Fruit fly (Drosophila melanogaster): ENCODE measurements around the gene ova.
A peak's percentile ranks its signal among the peaks of the same experiment; 100 is the strongest.

ova gene

DNA sequence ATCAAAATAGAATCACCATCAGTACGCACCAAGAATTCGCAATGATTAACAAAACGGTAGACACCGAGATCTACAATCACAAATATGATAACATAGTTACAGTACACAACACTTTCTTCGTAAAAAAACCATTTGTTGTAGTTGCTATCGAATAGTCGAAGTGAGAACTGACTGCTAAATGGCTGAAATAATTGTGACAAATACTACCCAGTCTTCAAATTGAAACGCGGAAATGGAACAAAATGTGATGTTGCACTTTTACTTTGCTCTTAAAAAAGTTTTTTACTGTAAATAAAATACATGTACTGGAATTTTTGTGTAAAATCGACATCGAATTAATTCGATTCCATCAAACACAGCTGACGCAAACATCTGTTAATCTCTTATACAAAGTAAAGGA, at the start of gene ova:
ova (minus strand) TSS at position 183 of the 400 bp plus-strand sequence.
- TF ChIP-seq CG17801 (GFP tag; optimal IDR thresholded peaks at IDR 0.05; ENCODE audit: partially characterized antibody), result no peak

DNA sequence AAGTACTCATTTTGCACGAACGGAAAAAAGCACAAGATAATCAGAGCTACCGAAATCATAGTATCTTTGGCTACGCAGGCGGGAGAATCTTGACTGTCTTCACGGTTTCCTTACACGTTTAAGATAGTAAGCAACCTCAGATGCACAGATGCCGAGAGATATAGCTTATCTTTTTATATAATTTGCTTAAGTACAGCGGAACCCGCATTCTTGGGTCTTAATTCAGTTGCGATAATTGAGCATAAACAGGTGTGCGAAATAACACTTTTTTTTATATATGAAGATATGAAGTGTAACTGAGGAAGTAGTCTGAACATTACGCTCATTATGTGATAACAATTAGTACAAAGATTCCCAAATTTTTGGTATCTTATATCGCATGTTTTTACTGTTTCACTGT, 49.3 kb upstream of the ova start, which contains the start of gene CG34043:
CG34043 (minus strand) TSS at position 101 of the 400 bp plus-strand sequence.
- no peak for TF ChIP-seq CG17801 (GFP tag; optimal IDR thresholded peaks at IDR 0.05; ENCODE audit: partially characterized antibody)

DNA sequence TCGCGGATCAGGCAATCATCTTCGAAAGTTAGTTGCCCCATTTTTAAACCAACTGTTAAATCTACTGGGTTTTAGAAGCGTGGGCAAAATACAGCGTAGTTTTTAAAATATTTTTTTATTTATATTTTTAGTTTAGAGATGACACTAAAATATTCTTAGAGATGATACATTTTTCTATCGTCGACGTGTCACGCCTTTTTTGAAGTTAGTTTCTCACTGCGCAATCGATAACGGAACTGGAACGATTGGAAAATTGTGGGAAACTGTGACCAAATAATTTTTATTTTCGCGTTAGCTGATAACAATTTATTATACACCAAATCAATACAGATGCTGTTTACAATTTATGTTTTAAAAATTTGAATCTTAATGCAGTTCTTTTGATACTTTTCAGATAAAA, 47.2 kb upstream of the ova start, which contains the start of gene Utx:
Utx (minus strand) TSS at position 154 of the 400 bp plus-strand sequence.
- TF ChIP-seq CG17801 (GFP tag; optimal IDR thresholded peaks at IDR 0.05; ENCODE audit: partially characterized antibody), result peak; percentile 26

DNA sequence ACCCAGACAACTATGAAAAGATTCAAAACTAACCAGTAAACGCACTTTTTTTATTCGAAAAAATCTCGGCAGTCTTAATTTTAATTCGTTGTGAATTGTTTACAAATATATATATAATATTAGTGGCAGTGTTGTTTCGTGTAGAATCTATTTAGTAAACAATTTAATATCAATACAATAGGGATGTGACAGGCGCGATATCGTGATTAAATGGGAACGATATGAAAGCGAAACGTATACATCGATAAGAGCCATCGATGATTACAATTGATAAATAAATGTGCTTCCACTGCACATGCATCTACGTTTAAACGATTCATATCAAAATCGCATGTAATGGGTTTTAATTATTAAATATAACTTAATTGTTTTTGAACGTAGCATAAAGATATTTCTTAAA, 45.9 kb upstream of the ova start:
- TF ChIP-seq CG17801 (GFP tag; optimal IDR thresholded peaks at IDR 0.05; ENCODE audit: partially characterized antibody), result peak; percentile 37

DNA sequence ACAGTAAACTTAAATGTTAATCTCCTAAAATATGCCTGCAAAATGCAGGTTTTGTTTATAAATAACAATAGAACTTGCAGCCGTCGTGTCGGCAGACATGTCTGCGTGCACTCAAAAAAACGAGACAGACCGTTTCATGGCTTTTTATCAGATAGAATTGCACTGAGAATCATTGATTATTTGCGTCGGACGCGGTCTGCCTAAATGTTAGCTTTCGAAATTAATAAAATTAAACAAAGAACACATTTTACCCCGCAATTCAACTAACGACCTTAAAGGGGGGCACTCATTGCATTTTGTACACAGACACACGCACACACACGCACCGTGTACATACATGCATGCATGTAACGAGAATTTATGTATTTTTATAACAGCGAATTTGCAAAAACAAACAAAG, 45.4 kb upstream of the ova start:
- no peak for TF ChIP-seq CG17801 (GFP tag; optimal IDR thresholded peaks at IDR 0.05; ENCODE audit: partially characterized antibody)

DNA sequence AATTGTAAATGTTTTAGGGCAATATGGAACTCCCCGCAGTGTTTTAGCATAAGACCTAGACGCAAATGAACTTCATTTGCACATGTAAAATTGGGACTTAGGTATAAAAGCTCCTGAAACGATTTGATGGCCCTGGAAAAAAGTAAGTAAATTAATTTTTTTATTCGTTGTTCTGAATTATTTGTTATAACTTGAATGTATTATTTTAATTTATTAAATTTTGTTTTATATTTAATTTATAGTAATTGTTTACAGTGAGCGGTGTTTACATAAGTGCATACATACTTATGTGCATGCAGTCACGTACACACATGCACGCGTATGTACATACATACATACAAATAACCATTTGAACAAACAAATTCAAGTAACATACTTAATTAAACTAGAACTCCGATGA, 44.9 kb upstream of the ova start:
- TF ChIP-seq CG17801 (GFP tag; optimal IDR thresholded peaks at IDR 0.05; ENCODE audit: partially characterized antibody), result peak; percentile 79

DNA sequence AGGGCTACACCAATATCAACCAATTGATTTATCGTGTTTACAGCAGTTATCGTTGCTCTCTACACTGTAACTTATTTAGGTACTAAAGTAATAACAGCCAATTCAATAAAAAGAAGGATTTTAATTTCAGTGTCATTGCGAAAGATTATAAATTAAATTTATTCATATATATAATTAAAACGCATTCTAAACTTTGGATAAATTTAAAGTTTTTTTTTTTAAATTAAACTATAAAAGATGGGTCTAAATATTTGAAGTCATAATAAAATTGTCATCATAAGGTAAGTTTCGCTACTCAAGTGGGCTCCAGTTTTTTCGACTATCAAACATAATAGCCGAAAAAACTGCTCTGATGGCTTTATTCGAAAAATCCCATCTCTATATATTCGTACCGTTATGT, 40.7 kb upstream of the ova start, which contains the start of gene trk:
trk (minus strand) TSS at position 101 of the 400 bp plus-strand sequence.
- peak; percentile 34 for TF ChIP-seq CG17801 (GFP tag; optimal IDR thresholded peaks at IDR 0.05; ENCODE audit: partially characterized antibody)

DNA sequence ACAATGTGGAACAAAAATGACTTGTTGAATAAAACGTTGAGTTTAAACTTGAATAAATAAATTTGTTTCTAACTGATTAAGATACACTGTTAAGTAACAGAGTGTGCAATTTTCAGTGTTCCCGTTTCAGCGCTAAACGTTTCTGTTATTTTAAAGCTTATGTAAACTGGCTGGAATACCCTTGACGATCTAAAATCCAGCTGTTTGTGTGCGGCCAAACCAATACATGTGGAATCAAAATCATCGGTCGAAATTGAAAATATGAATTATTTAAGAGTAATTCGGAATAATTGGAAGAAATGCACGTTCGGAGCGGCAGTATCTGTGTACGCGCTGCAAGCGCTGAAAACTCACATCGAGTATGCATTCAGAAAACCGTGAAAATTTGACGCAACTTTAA, 38.4 kb upstream of the ova start, which contains the start of gene Mulk:
Mulk (plus strand) TSS at position 198 of the 400 bp plus-strand sequence.
- no peak for TF ChIP-seq CG17801 (GFP tag; optimal IDR thresholded peaks at IDR 0.05; ENCODE audit: partially characterized antibody)

DNA sequence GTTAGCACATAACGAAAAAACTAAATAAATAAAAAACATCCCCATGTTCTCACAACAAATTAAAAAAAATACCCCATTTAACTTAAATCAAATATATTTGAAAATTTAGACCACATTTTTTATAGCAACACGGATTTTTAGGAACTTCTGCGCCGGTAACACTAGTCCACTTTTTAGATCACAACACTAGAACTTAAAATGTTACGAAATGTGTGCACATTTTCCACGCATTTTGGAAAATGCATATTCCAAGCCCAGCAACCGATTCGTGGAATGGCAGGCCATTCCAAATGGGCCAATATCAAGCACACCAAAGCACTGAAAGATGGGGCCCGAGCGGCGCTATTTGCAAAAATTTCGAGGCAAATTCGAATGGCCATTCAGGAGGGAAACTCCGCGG, 37.2 kb upstream of the ova start, which contains the start of gene CG4957:
CG4957 (plus strand) TSS at position 185 of the 400 bp plus-strand sequence.
- no peak for TF ChIP-seq CG17801 (GFP tag; optimal IDR thresholded peaks at IDR 0.05; ENCODE audit: partially characterized antibody)

DNA sequence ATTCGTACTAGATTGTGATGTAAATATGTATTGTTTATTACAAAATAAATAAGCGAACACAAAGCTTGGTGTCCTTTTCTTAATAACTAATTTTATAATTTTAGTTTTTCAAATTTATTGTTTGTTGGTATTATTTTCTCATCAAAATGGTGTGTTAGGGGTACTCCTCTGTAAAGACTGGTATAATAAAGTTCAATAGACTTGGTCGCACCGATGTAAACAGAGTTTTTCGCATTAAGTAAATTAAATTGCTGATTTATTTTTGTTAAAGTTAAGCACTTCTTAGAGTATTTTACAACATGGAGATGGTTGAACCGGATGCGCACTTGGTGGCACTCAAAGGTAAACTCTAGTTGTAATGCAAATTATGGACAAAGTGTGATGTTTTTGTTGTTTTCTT, 35.0 kb upstream of the ova start, which contains the start of gene CG4953:
CG4953 (plus strand) TSS at position 193 of the 400 bp plus-strand sequence.
- no peak for TF ChIP-seq CG17801 (GFP tag; optimal IDR thresholded peaks at IDR 0.05; ENCODE audit: partially characterized antibody)

DNA sequence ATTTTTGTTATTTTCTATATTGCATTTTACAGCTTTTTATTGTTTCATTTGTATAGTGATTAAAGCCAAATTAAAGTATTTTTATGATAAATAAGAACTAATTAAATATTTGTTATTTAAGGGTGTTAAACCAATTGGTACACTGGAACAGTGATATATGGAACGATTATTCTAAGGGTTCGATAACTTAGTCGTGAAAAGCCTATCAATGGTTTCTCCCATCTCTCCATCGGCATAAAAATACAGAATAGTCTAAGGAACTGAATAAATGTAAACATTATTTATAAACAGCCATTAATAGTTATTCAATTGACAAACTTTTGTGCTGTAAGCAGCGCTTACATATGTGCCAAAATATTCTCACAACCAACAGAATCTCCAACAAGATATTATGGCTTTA, 33.6 kb upstream of the ova start, which contains the start of gene Mob3:
Mob3 (plus strand) TSS at position 208 of the 400 bp plus-strand sequence.
- peak; percentile 21 for TF ChIP-seq CG17801 (GFP tag; optimal IDR thresholded peaks at IDR 0.05; ENCODE audit: partially characterized antibody)

DNA sequence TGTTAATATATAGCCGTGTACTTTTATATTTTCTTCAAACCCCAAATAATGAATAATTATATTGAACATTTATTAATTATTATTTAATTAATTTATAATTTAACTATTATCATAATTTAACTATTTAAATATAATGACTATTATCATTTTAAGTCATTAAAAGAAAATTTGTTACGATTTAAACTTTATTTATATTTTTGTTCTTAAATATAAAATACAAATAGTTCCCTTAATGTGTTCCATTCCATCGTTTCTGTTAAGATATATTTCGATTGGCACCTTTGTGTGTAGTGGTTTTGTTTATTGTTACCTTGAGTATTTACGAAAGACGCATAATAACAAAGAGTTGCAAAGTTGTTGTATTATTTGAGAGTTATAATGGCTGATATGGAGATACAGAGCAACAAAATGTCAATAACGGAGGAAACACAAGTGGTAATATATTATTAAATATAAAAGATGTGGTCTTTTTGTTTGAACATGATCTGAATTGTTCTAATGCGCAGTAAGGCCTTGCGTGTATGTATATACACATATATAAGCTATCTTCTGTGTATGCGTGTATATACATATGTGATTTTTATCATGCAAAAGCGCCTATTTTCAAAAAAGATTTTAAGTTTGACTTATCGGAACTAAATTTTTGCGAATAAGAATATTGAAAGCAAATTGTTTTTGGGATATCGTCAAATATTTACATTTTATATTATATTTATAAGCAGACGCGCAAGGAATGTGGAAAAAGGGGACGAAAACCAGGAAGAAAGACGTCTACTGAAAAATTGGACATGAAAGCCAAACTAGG, 32.5 kb upstream of the ova start, which contains the start of gene REPTOR-BP:
REPTOR-BP (plus strand) TSS at position 296 of the 805 bp plus-strand sequence.
- no peak for TF ChIP-seq CG17801 (GFP tag; optimal IDR thresholded peaks at IDR 0.05; ENCODE audit: partially characterized antibody)

DNA sequence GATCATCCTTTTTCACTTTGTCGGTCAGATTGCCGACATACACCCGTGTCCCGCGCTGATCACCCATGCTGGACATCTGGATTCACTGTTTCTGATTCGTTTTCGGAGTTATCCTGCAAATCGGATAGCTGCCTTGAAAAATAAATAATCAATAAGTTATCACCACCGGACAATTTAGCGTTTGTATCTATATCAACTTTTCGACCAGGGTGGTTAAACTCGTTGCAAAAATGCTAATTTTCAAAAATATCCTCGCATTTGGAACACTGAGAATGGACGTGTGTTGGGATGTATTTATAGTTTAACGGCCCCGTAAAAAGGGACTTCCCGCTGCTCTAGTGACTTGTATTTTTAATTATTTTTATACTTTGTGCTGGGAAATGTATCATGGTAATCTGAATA, 31.9 kb upstream of the ova start, which contains the start of gene Rsf1:
Rsf1 (minus strand) TSS at position 212 of the 402 bp plus-strand sequence.
- no peak for TF ChIP-seq CG17801 (GFP tag; optimal IDR thresholded peaks at IDR 0.05; ENCODE audit: partially characterized antibody)

DNA sequence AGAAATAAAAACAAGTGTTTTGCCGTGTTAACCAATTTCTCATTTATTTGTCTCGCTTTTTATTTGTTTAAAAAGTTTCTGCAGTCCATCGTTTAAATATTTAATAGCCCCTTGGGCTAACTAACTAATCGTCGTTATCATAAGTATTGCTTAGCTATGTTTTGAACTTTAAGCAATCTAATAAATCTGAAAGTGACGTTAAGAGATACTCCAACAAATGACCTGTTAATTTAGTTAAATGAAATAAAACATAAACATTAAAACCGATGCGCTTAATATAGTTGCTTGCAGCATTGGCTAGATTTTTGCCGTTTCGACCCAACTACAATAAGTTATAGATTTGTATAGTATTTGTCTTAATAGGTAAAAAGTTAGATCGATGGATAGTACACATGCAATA, 30.3 kb upstream of the ova start:
- no peak for TF ChIP-seq CG17801 (GFP tag; optimal IDR thresholded peaks at IDR 0.05; ENCODE audit: partially characterized antibody)

DNA sequence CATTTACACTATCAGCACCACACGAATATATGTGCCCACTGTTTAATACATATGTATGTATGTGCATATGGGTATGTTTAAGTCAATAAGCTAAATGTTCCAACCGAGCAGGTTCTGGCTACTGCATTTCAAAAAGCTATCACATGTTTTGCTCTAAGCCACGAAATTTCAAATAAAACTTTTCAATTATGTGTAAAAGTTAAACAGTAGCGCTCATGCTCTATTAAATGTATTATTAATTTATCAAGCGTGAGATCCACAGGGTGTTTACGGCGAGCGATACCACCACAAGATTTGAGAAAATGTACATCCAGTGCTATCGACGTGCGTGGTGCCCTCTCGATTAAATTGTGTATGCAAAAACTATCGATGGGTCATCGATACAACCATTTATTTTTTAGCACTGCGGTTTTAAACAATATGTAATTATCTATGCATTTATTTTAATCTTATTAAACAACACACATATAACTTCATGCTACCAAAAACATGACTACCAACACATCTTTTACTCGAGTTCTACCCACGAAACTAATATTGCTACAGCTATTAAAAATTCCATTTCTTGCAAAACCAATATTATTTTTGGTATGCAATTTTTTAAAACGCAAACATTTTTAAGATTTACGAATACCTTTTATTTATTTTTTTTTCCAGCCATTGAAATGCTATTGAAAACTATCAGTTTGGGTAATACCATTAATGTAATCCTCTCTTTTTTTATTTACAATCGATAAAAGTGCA, 29.4 kb upstream of the ova start, which contains the start of gene Pten:
Pten (minus strand) TSS at position 300 of the 744 bp plus-strand sequence.
- TF ChIP-seq CG17801 (GFP tag; optimal IDR thresholded peaks at IDR 0.05; ENCODE audit: partially characterized antibody), result peak; percentile 26

Data from ovary, adult (tissue).